Worm (Caenorhabditis elegans) whole organism, L4 larva: ENCODE measurements around the gene C55A6.6.

Experiments used
- F10B5.3 ChIP-seq: sonication (generic microtip); optimal IDR thresholded peaks from 2 replicates; lab custom pipeline; 2016; ENCODE audit warnings: mild to moderate bottlenecking, missing genetic modification characterization, missing compliant biosample characterization
- T20F7.1 ChIP-seq: fragments of 200-800 bp; sonication (Bioruptor generic); optimal IDR thresholded peaks from 2 replicates; lab custom pipeline; 2018; ENCODE audit warnings: mild to moderate bottlenecking, missing genetic modification characterization, missing compliant biosample characterization
- Y105C5A.15 ChIP-seq: fragments of 200-800 bp; sonication (Bioruptor generic); IDR thresholded peaks from 2 replicates; pipeline ENCODE4 v1.3.6; 2022; ENCODE audit warnings: missing genetic modification characterization, missing compliant biosample characterization
- Y48G9A.11 ChIP-seq: fragments of 200-800 bp; sonication (Bioruptor generic); IDR thresholded peaks from 2 replicates; pipeline ENCODE4 v1.3.6; 2022; ENCODE audit warnings: missing genetic modification reagents, missing genetic modification characterization, missing compliant biosample characterization
- Y75B8A.6 ChIP-seq: fragments of 200-800 bp; sonication (Bioruptor generic); IDR thresholded peaks from 2 replicates; pipeline ENCODE4 v1.3.6; 2022; ENCODE audit warnings: missing genetic modification reagents, missing genetic modification characterization, missing compliant biosample characterization
- aha-1 ChIP-seq: fragments of 150-350 bp; peaks from one replicate; lab custom pipeline; 2014; ENCODE audit warnings: missing biosample characterization, missing genetic modification characterization
- ama-1 ChIP-seq: fragments of 150-350 bp; optimal IDR thresholded peaks from 2 replicates; lab custom pipeline; 2014; ENCODE audit warnings: inconsistent platforms, mixed read lengths
- arid-1 ChIP-seq: fragments of 200-800 bp; sonication (Bioruptor generic); conservative IDR thresholded peaks from 2 replicates; pipeline ENCODE4 v1.3.6; 2022; ENCODE audit warnings: missing genetic modification reagents, missing genetic modification characterization, missing compliant biosample characterization
- ceh-20 ChIP-seq: fragments of 200-800 bp; sonication (Bioruptor generic); IDR thresholded peaks from 2 replicates; pipeline ENCODE4 v1.3.6; 2022; ENCODE audit warnings: missing genetic modification reagents, missing genetic modification characterization, missing compliant biosample characterization
- ceh-32 ChIP-seq: sonication (generic microtip); optimal IDR thresholded peaks from 2 replicates; lab custom pipeline; 2016; ENCODE audit warnings: mild to moderate bottlenecking, missing genetic modification characterization, missing compliant biosample characterization; ENCODE audit not compliant: poor library complexity
- ctbp-1 ChIP-seq: fragments of 200-800 bp; sonication (Bioruptor generic); IDR thresholded peaks from 2 replicates; pipeline ENCODE4 v1.3.6; 2022; ENCODE audit warnings: missing genetic modification reagents, missing genetic modification characterization, missing compliant biosample characterization
- daf-16 ChIP-seq, 3 experiments: sonication (generic microtip); optimal IDR thresholded peaks; 2 replicates each; lab custom pipeline; 2016 to 2017; ENCODE audit warnings: missing genetic modification characterization in 3 of 3, missing genetic modification reagents in 3 of 3, mild to moderate bottlenecking in 2 of 3, missing compliant biosample characterization in 2 of 3, missing biosample characterization in 1 of 3, moderate library complexity in 1 of 3
- dmd-9 ChIP-seq: fragments of 200-800 bp; sonication (Bioruptor generic); IDR thresholded peaks from 2 replicates; pipeline ENCODE4 v1.3.6; 2022; ENCODE audit warnings: missing genetic modification reagents, missing genetic modification characterization, missing compliant biosample characterization
- duxl-1 ChIP-seq: sonication (generic microtip); optimal IDR thresholded peaks from 2 replicates; lab custom pipeline; 2016; ENCODE audit warnings: mild to moderate bottlenecking, missing genetic modification characterization, moderate library complexity, missing compliant biosample characterization; ENCODE audit not compliant: poor library complexity
- fkh-10 ChIP-seq: fragments of 150-350 bp; optimal IDR thresholded peaks from 2 replicates; lab custom pipeline; 2014; ENCODE audit warnings: missing biosample characterization, missing genetic modification reagents, missing genetic modification characterization
- hlh-11 ChIP-seq: fragments of 200-800 bp; sonication (Bioruptor generic); optimal IDR thresholded peaks from 2 replicates; lab custom pipeline; 2018; ENCODE audit warnings: mild to moderate bottlenecking, missing genetic modification characterization, missing compliant biosample characterization
- hlh-30 ChIP-seq: sonication (generic microtip); optimal IDR thresholded peaks from 2 replicates; lab custom pipeline; 2017; ENCODE audit warnings: antibody characterized with exemption, mild to moderate bottlenecking, missing genetic modification characterization, missing compliant biosample characterization; ENCODE audit not compliant: insufficient read depth
- hmg-1.1 ChIP-seq: fragments of 200-800 bp; sonication (Bioruptor generic); IDR thresholded peaks from 2 replicates; pipeline ENCODE4 v1.3.6; 2022; ENCODE audit warnings: missing genetic modification reagents, missing genetic modification characterization, missing compliant biosample characterization
- jun-1 ChIP-seq: fragments of 150-350 bp; optimal IDR thresholded peaks from 2 replicates; lab custom pipeline; 2014; ENCODE audit warnings: missing biosample characterization, missing genetic modification reagents, missing genetic modification characterization
- lim-7 ChIP-seq: fragments of 200-800 bp; sonication (Bioruptor generic); IDR thresholded peaks from 2 replicates; pipeline ENCODE4 v1.3.6; 2022; ENCODE audit warnings: missing genetic modification characterization, missing compliant biosample characterization
- lin-1 ChIP-seq: fragments of 200-800 bp; sonication (Bioruptor generic); IDR thresholded peaks from 2 replicates; pipeline ENCODE4 v1.3.6; 2022; ENCODE audit warnings: missing genetic modification reagents, missing genetic modification characterization, missing compliant biosample characterization
- lin-15B ChIP-seq: fragments of 150-350 bp; sonication (generic microtip); optimal IDR thresholded peaks from 3 replicates; lab custom pipeline; 2014; ENCODE audit warnings: missing biosample characterization, missing genetic modification characterization
- lin-29 ChIP-seq: fragments of 200-800 bp; sonication (Bioruptor generic); IDR thresholded peaks from 2 replicates; pipeline ENCODE4 v1.3.6; 2022; ENCODE audit warnings: missing genetic modification reagents, missing genetic modification characterization, missing compliant biosample characterization
- lin-38 ChIP-seq: fragments of 200-800 bp; sonication (Bioruptor generic); IDR thresholded peaks from 2 replicates; pipeline ENCODE4 v1.3.6; 2022; ENCODE audit warnings: missing genetic modification reagents, missing genetic modification characterization, missing compliant biosample characterization
- lsy-2 ChIP-seq, 2 experiments: fragments of 150-350 bp in 1 of 2; sonication (generic microtip) in 1 of 2; optimal IDR thresholded peaks; 2 replicates each; lab custom pipeline; 2014 to 2017; ENCODE audit warnings: missing biosample characterization in 2 of 2, missing genetic modification characterization in 2 of 2
- madf-9 ChIP-seq: fragments of 200-800 bp; sonication (Bioruptor generic); conservative IDR thresholded peaks from 2 replicates; pipeline ENCODE4 v1.3.6; 2022; ENCODE audit warnings: missing genetic modification reagents, missing genetic modification characterization, missing compliant biosample characterization
- mdl-1 ChIP-seq, 2 experiments: fragments of 150-350 bp in 1 of 2; sonication (generic microtip) in 1 of 2; optimal IDR thresholded peaks; 2 replicates each; lab custom pipeline; 2014 to 2017; ENCODE audit warnings: missing biosample characterization in 2 of 2, missing genetic modification characterization in 2 of 2
- mdt-29 ChIP-seq: fragments of 200-800 bp; sonication (Bioruptor generic); IDR thresholded peaks from 2 replicates; pipeline ENCODE4 v1.3.6; 2022; ENCODE audit warnings: missing genetic modification reagents, missing genetic modification characterization, missing compliant biosample characterization
- mep-1 ChIP-seq: fragments of 150-350 bp; sonication (generic microtip); optimal IDR thresholded peaks from 3 replicates; lab custom pipeline; 2014; ENCODE audit warnings: missing biosample characterization, missing genetic modification characterization
- mes-2 ChIP-seq: sonication (generic microtip); optimal IDR thresholded peaks from 2 replicates; lab custom pipeline; 2016; ENCODE audit warnings: missing genotype, mild to moderate bottlenecking, missing genetic modification characterization, missing compliant biosample characterization; ENCODE audit not compliant: poor library complexity, severe bottlenecking
- nhr-10 ChIP-seq: fragments of 150-350 bp; optimal IDR thresholded peaks from 2 replicates; lab custom pipeline; 2014; ENCODE audit warnings: missing biosample characterization, missing genetic modification characterization
- nhr-25 ChIP-seq: sonication (generic microtip); optimal IDR thresholded peaks from 2 replicates; lab custom pipeline; 2017; ENCODE audit warnings: missing genetic modification characterization, mild to moderate bottlenecking, missing compliant biosample characterization, antibody characterized with exemption, moderate library complexity, borderline replicate concordance; ENCODE audit not compliant: insufficient read depth
- nhr-28 ChIP-seq: fragments of 150-350 bp; optimal IDR thresholded peaks from 2 replicates; lab custom pipeline; 2014; ENCODE audit warnings: missing biosample characterization, missing genetic modification characterization
- nhr-48 ChIP-seq: sonication (generic microtip); optimal IDR thresholded peaks from 2 replicates; lab custom pipeline; 2016; ENCODE audit warnings: mild to moderate bottlenecking, missing genetic modification characterization, missing compliant biosample characterization
- saeg-2 ChIP-seq: fragments of 200-800 bp; sonication (Bioruptor generic); IDR thresholded peaks from 2 replicates; pipeline ENCODE4 v1.3.6; 2022; ENCODE audit warnings: missing genetic modification reagents, missing genetic modification characterization, missing compliant biosample characterization
- snpc-1.2 ChIP-seq: fragments of 200-800 bp; sonication (Bioruptor generic); IDR thresholded peaks from 2 replicates; pipeline ENCODE4 v1.3.6; 2022; ENCODE audit warnings: missing genetic modification reagents, missing genetic modification characterization, missing compliant biosample characterization
- unc-39 ChIP-seq: sonication (generic microtip); optimal IDR thresholded peaks from 2 replicates; lab custom pipeline; 2017; ENCODE audit warnings: missing biosample characterization, missing genetic modification characterization
- unc-62 ChIP-seq, 3 experiments: fragments of 150-350 bp in 1 of 3; sonication (generic microtip); optimal IDR thresholded peaks in 2 of 3; peaks in 1 of 3; 1 replicate in 1 of 3; 2 replicates in 2 of 3; lab custom pipeline; 2014 to 2017; ENCODE audit warnings: missing biosample characterization in 3 of 3, missing genetic modification characterization in 3 of 3, missing genetic modification reagents in 3 of 3, missing genotype in 1 of 3
- vab-7 ChIP-seq: fragments of 200-800 bp; sonication (Bioruptor generic); IDR thresholded peaks from 2 replicates; pipeline ENCODE4 v1.3.6; 2022; ENCODE audit warnings: missing genetic modification reagents, missing genetic modification characterization, missing compliant biosample characterization
- zip-11 ChIP-seq: fragments of 200-800 bp; sonication (Bioruptor generic); IDR thresholded peaks from 2 replicates; pipeline ENCODE4 v1.3.6; 2022; ENCODE audit warnings: missing genetic modification characterization, missing compliant biosample characterization
- zip-2 ChIP-seq: fragments of 150-350 bp; optimal IDR thresholded peaks from 2 replicates; lab custom pipeline; 2014; ENCODE audit warnings: missing biosample characterization, missing genetic modification characterization
- ztf-11 ChIP-seq: fragments of 150-350 bp; optimal IDR thresholded peaks from 2 replicates; lab custom pipeline; 2014; ENCODE audit warnings: missing biosample characterization, missing genetic modification characterization

The C55A6.6 gene

ce11 chrV:11546795-11547194 lies 32.3 kb upstream of the C55A6.6 start, which contains the start of gene F38B7.11 (continued):
- TF ChIP-seq jun-1: no peak

ce11 chrV:11545227-11545626 lies 30.7 kb upstream of the C55A6.6 start, which contains the start of gene F38B7.10:
TSS of gene F38B7.10 (plus strand) at chrV:11545527.
- peak; percentile 49 for TF ChIP-seq aha-1
- no peak for TF ChIP-seq ceh-32 (tag; lab: Kevin White, UChicago)

DNA sequence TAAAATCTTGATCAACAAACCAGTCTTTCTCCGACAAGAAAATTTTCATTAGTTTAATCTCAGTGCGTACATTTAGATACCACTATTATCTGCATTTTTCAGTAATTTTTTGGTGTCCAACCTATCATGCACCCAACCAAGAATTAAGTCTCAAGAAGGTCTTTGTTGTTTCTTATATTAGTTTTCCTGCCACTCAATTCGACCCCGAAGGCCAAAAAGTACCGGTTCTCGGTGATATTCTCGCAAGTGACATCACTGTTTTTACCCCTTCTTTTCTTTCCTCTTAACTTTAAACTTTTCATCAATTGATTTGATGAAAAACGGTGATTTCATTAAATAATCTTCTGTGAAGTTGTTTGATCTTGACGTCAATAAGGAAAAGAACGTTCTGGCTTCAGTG lies 29.0 kb upstream of the C55A6.6 start, which contains the start of gene F38B7.2:
Gene F38B7.2 (plus strand): TSS at position 400 of the 400 bp plus-strand sequence.
- TF ChIP-seq nhr-48 (peak; percentile 66), lsy-2 (tag; optimal IDR thresholded peaks at IDR 0.05; lab: Kevin White, UChicago) (no peak), nhr-10 (tag; lab: Kevin White, UChicago) (peak; percentile 30), nhr-25 (tag; lab: Kevin White, UChicago) (peak; percentile 43), aha-1 (peak; percentile 49), hlh-30 (tag; lab: Kevin White, UChicago) (peak; percentile 3), hlh-11 (peak; percentile 12), nhr-28 (tag; lab: Kevin White, UChicago) (peak; percentile 4), lim-7 (GFP tag; lab: Robert Waterston, UW) (no peak), unc-62 (GFP tag; optimal IDR thresholded peaks at IDR 0.05 in 1 of 2; lab: Kevin White, UChicago) (peak in 1 of 2 experiments; percentile 71), unc-62 (tag; optimal IDR thresholded peaks at IDR 0.05; lab: Kevin White, UChicago) (no peak), mes-2 (tag; lab: Kevin White, UChicago) (no peak)

- TF ChIP-seq arid-1 (GFP tag; lab: Robert Waterston, UW) (0 out of 2 replicates have a peak, but pooled peaks have one; percentile 39), madf-9 (GFP tag; lab: Robert Waterston, UW) (0 out of 2 replicates have a peak, but pooled peaks have one; percentile 53), unc-39 (tag; lab: Kevin White, UChicago) (no peak), snpc-1.2 (GFP tag; lab: Robert Waterston, UW) (0 out of 2 replicates have a peak, but pooled peaks have one; percentile 6), ama-1 (lab: Kevin White, UChicago) (peak; percentile 19), lin-1 (GFP tag; lab: Robert Waterston, UW) (no peak), nhr-25 (tag; lab: Kevin White, UChicago) (no peak), F10B5.3 (tag; lab: Kevin White, UChicago) (no peak), T20F7.1 (GFP tag; lab: Kevin White, UChicago) (no peak), ceh-20 (peak; percentile 42; the same call in 1 of the 2 replicates), jun-1 (no peak), ztf-11 (tag; lab: Kevin White, UChicago) (no peak), vab-7 (GFP tag; lab: Robert Waterston, UW) (peak; percentile 30; the same call in 1 of the 2 replicates), saeg-2 (GFP tag; lab: Robert Waterston, UW) (no peak), hmg-1.1 (0 out of 2 replicates have a peak, but pooled peaks have one; percentile 33), zip-11 (GFP tag; lab: Robert Waterston, UW) (no peak), lin-15B (tag; lab: Kevin White, UChicago) (no peak), lin-29 (no peak; the same call in 1 of the 2 replicates), dmd-9 (0 out of 2 replicates have a peak, but pooled peaks have one; percentile 36), nhr-10 (tag; lab: Kevin White, UChicago) (no peak), mdt-29 (GFP tag; lab: Robert Waterston, UW) (0 out of 2 replicates have a peak, but pooled peaks have one; percentile 5), duxl-1 (tag; lab: Kevin White, UChicago) (no peak), mep-1 (tag; lab: Kevin White, UChicago) (no peak), Y75B8A.6 (GFP tag; lab: Robert Waterston, UW) (no peak), mdl-1 (tag; optimal IDR thresholded peaks at IDR 0.05; lab: Kevin White, UChicago) (no peak), Y105C5A.15 (GFP tag; lab: Robert Waterston, UW) (no peak), zip-2 (tag; lab: Kevin White, UChicago) (no peak), ctbp-1 (GFP tag; lab: Robert Waterston, UW) (no peak), Y48G9A.11 (GFP tag; lab: Robert Waterston, UW) (0 out of 2 replicates have a peak, but pooled peaks have one; percentile 35), fkh-10 (no peak), lin-38 (GFP tag; lab: Robert Waterston, UW) (peak; percentile 30; the same call in 1 of the 2 replicates), daf-16 (GFP tag; optimal IDR thresholded peaks at IDR 0.05; lab: Kevin White, UChicago) (no peak), daf-16 (tag; optimal IDR thresholded peaks at IDR 0.05; lab: Kevin White, UChicago) (no peak)
Observed at ce11 chrV:11541284-11541683, 26.7 kb upstream of the C55A6.6 start.
